Fruit fly (Drosophila melanogaster) whole organism, embryonic: ENCODE measurements around the gene CG9667.

Source experiments
- Bgb ChIP-seq: fragments of 200-800 bp; sonication (Bioruptor generic); IDR thresholded peaks from 2 replicates; pipeline ENCODE4 v1.3.6; 2022; ENCODE audit warnings: missing biosample characterization, missing genetic modification characterization; ENCODE audit not compliant: partially characterized antibody
- CG10565 ChIP-seq: fragments of 200-800 bp; sonication (Bioruptor generic); optimal IDR thresholded peaks from 3 replicates; lab custom pipeline; 2016; ENCODE audit warnings: missing biosample characterization, mild to moderate bottlenecking, missing genetic modification characterization
- CG12071 ChIP-seq: fragments of 200-800 bp; sonication (Bioruptor generic); optimal IDR thresholded peaks from 3 replicates; lab custom pipeline; 2018; ENCODE audit warnings: missing biosample characterization, mild to moderate bottlenecking, missing genetic modification characterization
- CG12659 ChIP-seq: fragments of 200-800 bp; sonication (Bioruptor generic); optimal IDR thresholded peaks from 3 replicates; lab custom pipeline; 2017; ENCODE audit warnings: mild to moderate bottlenecking, missing biosample characterization, missing genetic modification reagents, missing genetic modification characterization
- CG13775 ChIP-seq: fragments of 200-800 bp; sonication (Bioruptor generic); optimal IDR thresholded peaks from 3 replicates; lab custom pipeline; 2017; ENCODE audit warnings: missing biosample characterization, mild to moderate bottlenecking, missing genetic modification characterization
- CG13894 ChIP-seq: fragments of 200-800 bp; sonication (Bioruptor generic); optimal IDR thresholded peaks from 3 replicates; lab custom pipeline; 2018; ENCODE audit warnings: missing biosample characterization, mild to moderate bottlenecking, missing genetic modification characterization, moderate library complexity
- CG1529 ChIP-seq: fragments of 200-800 bp; sonication (Bioruptor generic); optimal IDR thresholded peaks from 3 replicates; lab custom pipeline; 2018; ENCODE audit warnings: missing biosample characterization, missing genetic modification characterization
- CG16779 ChIP-seq: fragments of 200-800 bp; sonication (Bioruptor generic); IDR thresholded peaks from 2 replicates; pipeline ENCODE4 v1.3.6; 2022; ENCODE audit warnings: missing biosample characterization, missing genetic modification characterization
- CG17385 ChIP-seq: fragments of 200-800 bp; sonication (Bioruptor generic); optimal IDR thresholded peaks from 3 replicates; lab custom pipeline; 2018; ENCODE audit warnings: missing biosample characterization, mild to moderate bottlenecking, missing genetic modification characterization
- CG1832 ChIP-seq: fragments of 200-800 bp; sonication (Bioruptor generic); optimal IDR thresholded peaks from 2 replicates; lab custom pipeline; 2017; ENCODE audit warnings: missing biosample characterization, mild to moderate bottlenecking, missing genetic modification characterization, inconsistent platforms
- CG2678 ChIP-seq: fragments of 200-800 bp; sonication (Bioruptor generic); optimal IDR thresholded peaks from 3 replicates; lab custom pipeline; 2019; ENCODE audit warnings: missing biosample characterization, mild to moderate bottlenecking, missing genetic modification characterization, moderate library complexity
- CG32772 ChIP-seq: fragments of 200-800 bp; sonication (Bioruptor generic); IDR thresholded peaks from 2 replicates; pipeline ENCODE4 v1.3.6; 2022; ENCODE audit warnings: missing biosample characterization, missing genetic modification characterization
- CG3407 ChIP-seq: fragments of 200-800 bp; sonication (Bioruptor generic); optimal IDR thresholded peaks from 2 replicates; lab custom pipeline; 2018; ENCODE audit warnings: missing biosample characterization, mild to moderate bottlenecking, missing genetic modification characterization
- CG34422 ChIP-seq: fragments of 200-800 bp; sonication (Bioruptor generic); IDR thresholded peaks from 3 replicates; pipeline ENCODE4 v1.3.6; 2022; ENCODE audit warnings: missing biosample characterization, missing genetic modification characterization
- CG4282 ChIP-seq: fragments of 200-800 bp; sonication (Bioruptor generic); optimal IDR thresholded peaks from 2 replicates; lab custom pipeline; 2016; ENCODE audit warnings: missing biosample characterization, missing genetic modification characterization
- CG6272 ChIP-seq: fragments of 200-800 bp; sonication (Bioruptor generic); IDR thresholded peaks from 2 replicates; pipeline ENCODE4 v1.3.6; 2022; ENCODE audit warnings: missing biosample characterization, missing genetic modification characterization
- CG7786 ChIP-seq: fragments of 200-800 bp; sonication (Bioruptor generic); optimal IDR thresholded peaks from 2 replicates; lab custom pipeline; 2016; ENCODE audit warnings: missing biosample characterization, missing genetic modification characterization
- CG8290 ChIP-seq, 3 experiments: fragments of 200-800 bp; sonication (Bioruptor generic); optimal IDR thresholded peaks; 2 replicates each; lab custom pipeline; 2016 to 2019; ENCODE audit warnings: missing biosample characterization in 3 of 3, missing genetic modification characterization in 3 of 3, mild to moderate bottlenecking in 2 of 3, moderate library complexity in 1 of 3
- CG8359 ChIP-seq: fragments of 200-800 bp; sonication (Bioruptor generic); optimal IDR thresholded peaks from 2 replicates; lab custom pipeline; 2017; ENCODE audit warnings: missing biosample characterization, mild to moderate bottlenecking, missing genetic modification characterization, borderline replicate concordance
- CG9437 ChIP-seq: fragments of 200-800 bp; sonication (Bioruptor generic); optimal IDR thresholded peaks from 2 replicates; lab custom pipeline; 2018; ENCODE audit warnings: missing biosample characterization, mild to moderate bottlenecking, missing genetic modification characterization
- CG9609 ChIP-seq: fragments of 200-800 bp; sonication (Bioruptor generic); optimal IDR thresholded peaks from 3 replicates; lab custom pipeline; 2016; ENCODE audit warnings: missing biosample characterization, missing genetic modification characterization
- D19B ChIP-seq: fragments of 200-800 bp; sonication (Bioruptor generic); optimal IDR thresholded peaks from 2 replicates; lab custom pipeline; 2017; ENCODE audit warnings: missing biosample characterization, mild to moderate bottlenecking, missing genetic modification characterization
- Doc3 ChIP-seq: fragments of 200-800 bp; sonication (Bioruptor generic); IDR thresholded peaks from 3 replicates; pipeline ENCODE4 v1.3.6; 2022; ENCODE audit warnings: missing biosample characterization, missing genetic modification characterization; ENCODE audit not compliant: partially characterized antibody
- Hmr ChIP-seq: fragments of 200-800 bp; sonication (Bioruptor generic); optimal IDR thresholded peaks from 3 replicates; lab custom pipeline; 2017; ENCODE audit warnings: mild to moderate bottlenecking, missing biosample characterization, missing genetic modification reagents, missing genetic modification characterization
- Kr ChIP-seq: fragments of 200-800 bp; sonication (Bioruptor generic); optimal IDR thresholded peaks from 2 replicates; lab custom pipeline; 2017; ENCODE audit warnings: missing biosample characterization, mild to moderate bottlenecking, missing genetic modification characterization
- Mes4 ChIP-seq: fragments of 200-800 bp; sonication (Bioruptor generic); optimal IDR thresholded peaks from 2 replicates; lab custom pipeline; 2016; ENCODE audit warnings: missing biosample characterization, missing genetic modification characterization
- Poxn ChIP-seq: fragments of 200-800 bp; sonication (Bioruptor generic); IDR thresholded peaks from 2 replicates; pipeline ENCODE4 v1.3.6; 2022; ENCODE audit warnings: missing biosample characterization, missing genetic modification characterization
- Tbp ChIP-seq: fragments of >200 bp; optimal IDR thresholded peaks from 2 replicates; lab custom pipeline; 2018; ENCODE audit warnings: missing biosample characterization, missing genetic modification characterization
- Xrp1 ChIP-seq: fragments of 200-800 bp; sonication (Bioruptor generic); IDR thresholded peaks from 2 replicates; pipeline ENCODE4 v1.3.6; 2022; ENCODE audit warnings: missing biosample characterization, missing genetic modification characterization
- ac ChIP-seq: fragments of 200-800 bp; sonication (Bioruptor generic); optimal IDR thresholded peaks from 3 replicates; lab custom pipeline; 2017; ENCODE audit warnings: missing biosample characterization, mild to moderate bottlenecking, missing genetic modification characterization
- ase ChIP-seq: fragments of 200-800 bp; sonication (Bioruptor generic); IDR thresholded peaks from 3 replicates; pipeline ENCODE4 v1.3.6; 2022; ENCODE audit warnings: missing biosample characterization, missing genetic modification characterization
- bab2 ChIP-seq: fragments of 200-800 bp; sonication (Bioruptor generic); optimal IDR thresholded peaks from 2 replicates; lab custom pipeline; 2016; ENCODE audit warnings: missing biosample characterization, missing genetic modification characterization
- bbx ChIP-seq: fragments of 200-800 bp; sonication (Bioruptor generic); IDR thresholded peaks from 2 replicates; pipeline ENCODE4 v1.3.6; 2022; ENCODE audit warnings: missing biosample characterization, missing genetic modification characterization; ENCODE audit not compliant: partially characterized antibody
- bowl ChIP-seq: fragments of 200-800 bp; sonication (Bioruptor generic); IDR thresholded peaks from 2 replicates; pipeline ENCODE4 v1.3.6; 2022; ENCODE audit warnings: missing biosample characterization, missing genetic modification characterization
- chif ChIP-seq, 2 experiments: fragments of 200-800 bp; sonication (Bioruptor generic); optimal IDR thresholded peaks; 3 replicates each; lab custom pipeline; 2016; ENCODE audit warnings: missing biosample characterization in 2 of 2, missing genetic modification characterization in 2 of 2
- corto ChIP-seq: fragments of 200-800 bp; sonication (Bioruptor generic); optimal IDR thresholded peaks from 2 replicates; lab custom pipeline; 2016; ENCODE audit warnings: missing biosample characterization, mild to moderate bottlenecking, missing genetic modification characterization, moderate library complexity
- fu2 ChIP-seq: fragments of 200-800 bp; sonication (Bioruptor generic); optimal IDR thresholded peaks from 2 replicates; lab custom pipeline; 2016; ENCODE audit warnings: missing biosample characterization, missing genetic modification characterization
- ind ChIP-seq: fragments of 200-800 bp; sonication (Bioruptor generic); optimal IDR thresholded peaks from 3 replicates; lab custom pipeline; 2016; ENCODE audit warnings: missing biosample characterization, missing genetic modification characterization
- lilli ChIP-seq: fragments of 200-800 bp; sonication (Bioruptor generic); optimal IDR thresholded peaks from 3 replicates; lab custom pipeline; 2016; ENCODE audit warnings: missing biosample characterization, missing genetic modification characterization
- mam ChIP-seq: fragments of 200-800 bp; sonication (Bioruptor generic); optimal IDR thresholded peaks from 3 replicates; lab custom pipeline; 2016; ENCODE audit warnings: missing biosample characterization, missing genetic modification characterization
- nau ChIP-seq: fragments of 200-800 bp; sonication (Bioruptor generic); optimal IDR thresholded peaks from 3 replicates; lab custom pipeline; 2017; ENCODE audit warnings: missing biosample characterization, mild to moderate bottlenecking, missing genetic modification characterization, missing genetic modification reagents
- nerfin-1 ChIP-seq: fragments of 200-800 bp; sonication (Bioruptor generic); optimal IDR thresholded peaks from 3 replicates; lab custom pipeline; 2019; ENCODE audit warnings: missing biosample characterization, mild to moderate bottlenecking, missing genetic modification characterization, moderate library complexity
- psq ChIP-seq: fragments of 200-800 bp; sonication (Bioruptor generic); optimal IDR thresholded peaks from 2 replicates; lab custom pipeline; 2017; ENCODE audit warnings: missing biosample characterization, missing genetic modification characterization
- pzg ChIP-seq: fragments of 200-800 bp; sonication (Bioruptor generic); optimal IDR thresholded peaks from 3 replicates; lab custom pipeline; 2018; ENCODE audit warnings: missing biosample characterization, mild to moderate bottlenecking, missing genetic modification characterization, moderate library complexity
- ranshi ChIP-seq: fragments of 200-800 bp; sonication (Bioruptor generic); IDR thresholded peaks from 2 replicates; pipeline ENCODE4 v1.3.6; 2022; ENCODE audit warnings: missing biosample characterization, missing genetic modification characterization
- repo ChIP-seq: fragments of 200-800 bp; sonication (Bioruptor generic); optimal IDR thresholded peaks from 2 replicates; lab custom pipeline; 2016; ENCODE audit warnings: missing biosample characterization, missing genetic modification characterization
- row ChIP-seq: fragments of 200-800 bp; sonication (Bioruptor generic); IDR thresholded peaks from 3 replicates; pipeline ENCODE4 v1.3.6; 2022; ENCODE audit warnings: missing biosample characterization, missing genetic modification characterization
- sim ChIP-seq: fragments of 200-800 bp; sonication (Bioruptor generic); IDR thresholded peaks from 2 replicates; pipeline ENCODE4 v1.3.6; 2022; ENCODE audit warnings: missing biosample characterization, missing genetic modification characterization

The CG9667 gene

dm6 chr3R:8119457-8120337 lies 6.5 kb downstream of the CG9667 start (continued):
- TF ChIP-seq sim (GFP tag; lab: Robert Waterston, UW), result no peak; the same call in 1 of the 2 replicates
- TF ChIP-seq CG13894 (tag; lab: Kevin White, UChicago), result peak; percentile 85
- 0 out of 2 replicates have a peak, but pooled peaks have one; percentile 48 for TF ChIP-seq Poxn (GFP tag; lab: Robert Waterston, UW)
- peak; percentile 45; the same call in 1 of the 2 replicates for TF ChIP-seq bbx (GFP tag; lab: Robert Waterston, UW)
- TF ChIP-seq Doc3 (GFP tag; lab: Robert Waterston, UW), result no peak
- TF ChIP-seq CG6272 (GFP tag; lab: Robert Waterston, UW), result peak; percentile 57
- peak; percentile 54 for TF ChIP-seq ind (GFP tag; lab: Kevin White, UChicago)
- no peak for TF ChIP-seq bowl
- TF ChIP-seq Xrp1 (GFP tag; lab: Robert Waterston, UW), result peak; percentile 70
- peak; percentile 42 for TF ChIP-seq CG1832 (GFP tag; lab: Kevin White, UChicago)
- TF ChIP-seq Mes4, result no peak
- peak; percentile 39; the same call in 1 of the 2 replicates for TF ChIP-seq Bgb (GFP tag; lab: Robert Waterston, UW)
- TF ChIP-seq psq (GFP tag; lab: Kevin White, UChicago), result no peak
- TF ChIP-seq CG34422 (GFP tag; lab: Robert Waterston, UW), result peak; percentile 58; the same call in 2 of the 3 replicates
- peak; percentile 80 for TF ChIP-seq Hmr
- no peak for TF ChIP-seq CG4282
- TF ChIP-seq CG12071, result no peak
- TF ChIP-seq CG8290 (GFP tag; optimal IDR thresholded peaks at IDR 0.05; lab: Kevin White, UChicago), result no peak
- peak in 1 of 2 experiments; percentile 87 for TF ChIP-seq CG8290 (tag; optimal IDR thresholded peaks at IDR 0.05; lab: Kevin White, UChicago)
- TF ChIP-seq mam (GFP tag; lab: Kevin White, UChicago), result no peak
- TF ChIP-seq CG8359 (GFP tag; lab: Kevin White, UChicago), result no peak
- no peak for TF ChIP-seq pzg (GFP tag; lab: Kevin White, UChicago)
- TF ChIP-seq CG17385, result peak; percentile 64
- TF ChIP-seq lilli (GFP tag; lab: Kevin White, UChicago), result peak; percentile 12
- peak; percentile 14 for TF ChIP-seq bab2 (GFP tag; lab: Kevin White, UChicago)
- no peak for TF ChIP-seq fu2 (GFP tag; lab: Kevin White, UChicago)
- TF ChIP-seq CG2678 (tag; lab: Kevin White, UChicago), result peak; percentile 89
- TF ChIP-seq ranshi, result peak; percentile 82
- peak; percentile 81 for TF ChIP-seq corto (GFP tag; lab: Kevin White, UChicago)
- no peak for TF ChIP-seq Tbp (GFP tag; lab: Kevin White, UChicago)
- TF ChIP-seq CG13775, result peak; percentile 34
- TF ChIP-seq CG12659 (GFP tag; lab: Kevin White, UChicago), result peak; percentile 65
- no peak for TF ChIP-seq repo (GFP tag; lab: Kevin White, UChicago)
- peak; percentile 57 for TF ChIP-seq CG9437 (GFP tag; lab: Kevin White, UChicago)
- no peak for TF ChIP-seq CG9609 (GFP tag; lab: Kevin White, UChicago)
- TF ChIP-seq ase (GFP tag; lab: Robert Waterston, UW), result peak; percentile 43; the same call in 1 of the 3 replicates
- no peak for TF ChIP-seq CG7786 (GFP tag; lab: Kevin White, UChicago)
- no peak for TF ChIP-seq CG3407
- no peak for TF ChIP-seq ac (GFP tag; lab: Kevin White, UChicago)
- peak; percentile 64 for TF ChIP-seq CG32772
- no peak for TF ChIP-seq chif (GFP tag; optimal IDR thresholded peaks at IDR 0.05; lab: Kevin White, UChicago)
- TF ChIP-seq CG16779 (GFP tag; lab: Robert Waterston, UW), result no peak
- peak; percentile 52 for TF ChIP-seq D19B (GFP tag; lab: Kevin White, UChicago)
- TF ChIP-seq row (GFP tag; lab: Robert Waterston, UW), result peak; percentile 83
- TF ChIP-seq CG1529 (GFP tag; lab: Kevin White, UChicago), result peak; percentile 7
- TF ChIP-seq CG10565, result no peak
- TF ChIP-seq nerfin-1 (tag; lab: Kevin White, UChicago), result no peak
- no peak for TF ChIP-seq Kr (GFP tag; lab: Kevin White, UChicago)
- TF ChIP-seq nau (GFP tag; lab: Kevin White, UChicago), result peak; percentile 67
